Fruit fly (Drosophila melanogaster) whole organism, prepupa: ENCODE measurements around the gene Sgt.

ENCODE experiments used
- Blimp-1 ChIP-seq: fragments of 200-800 bp; sonication (Bioruptor generic); optimal IDR thresholded peaks from 3 replicates; lab custom pipeline; 2017; ENCODE audit warnings: missing biosample characterization, missing genetic modification characterization, mild to moderate bottlenecking, moderate library complexity, missing genetic modification reagents
- CG10631 ChIP-seq: fragments of 200-800 bp; sonication (Bioruptor generic); optimal IDR thresholded peaks from 2 replicates; lab custom pipeline; 2016; ENCODE audit warnings: missing biosample characterization, missing genetic modification characterization
- CG11294 ChIP-seq: fragments of 200-800 bp; sonication (Bioruptor generic); IDR thresholded peaks from 2 replicates; pipeline ENCODE4 v1.3.6; 2022; ENCODE audit warnings: missing biosample characterization, missing genetic modification characterization
- CG11762 ChIP-seq: fragments of 200-800 bp; sonication (Bioruptor generic); optimal IDR thresholded peaks from 3 replicates; lab custom pipeline; 2016; ENCODE audit warnings: missing biosample characterization, missing genetic modification characterization; ENCODE audit not compliant: insufficient read depth
- CG11902 ChIP-seq: fragments of 200-800 bp; sonication (Bioruptor generic); optimal IDR thresholded peaks from 3 replicates; lab custom pipeline; 2016; ENCODE audit warnings: missing biosample characterization, missing genetic modification characterization
- CG1621 ChIP-seq: fragments of 200-800 bp; sonication (Bioruptor generic); optimal IDR thresholded peaks from 3 replicates; lab custom pipeline; 2018; ENCODE audit warnings: missing biosample characterization, mild to moderate bottlenecking, missing genetic modification characterization
- CG16779 ChIP-seq: fragments of 200-800 bp; sonication (Bioruptor generic); optimal IDR thresholded peaks from 3 replicates; lab custom pipeline; 2017; ENCODE audit warnings: missing biosample characterization, mild to moderate bottlenecking, missing genetic modification characterization
- CG3032 ChIP-seq: fragments of 200-800 bp; optimal IDR thresholded peaks from 2 replicates; lab custom pipeline; 2019; ENCODE audit warnings: missing biosample characterization, mild to moderate bottlenecking, missing genetic modification characterization, moderate library complexity
- CG31627 ChIP-seq: fragments of 200-800 bp; sonication (Bioruptor generic); optimal IDR thresholded peaks from 3 replicates; lab custom pipeline; 2016; ENCODE audit warnings: missing biosample characterization, missing genetic modification characterization
- CG34406 ChIP-seq: fragments of 200-800 bp; sonication (Bioruptor generic); optimal IDR thresholded peaks from 3 replicates; lab custom pipeline; 2016; ENCODE audit warnings: missing biosample characterization, missing genetic modification characterization
- CG6163 ChIP-seq: fragments of 200-800 bp; sonication (Bioruptor generic); IDR thresholded peaks from 3 replicates; pipeline ENCODE4 v1.3.6; 2022; ENCODE audit warnings: missing biosample characterization, missing genetic modification characterization
- CG6276 ChIP-seq: fragments of 200-800 bp; sonication (Bioruptor generic); optimal IDR thresholded peaks from 2 replicates; lab custom pipeline; 2017; ENCODE audit warnings: missing biosample characterization, mild to moderate bottlenecking, missing genetic modification characterization
- CG6792 ChIP-seq: fragments of 200-800 bp; sonication (Bioruptor generic); optimal IDR thresholded peaks from 3 replicates; lab custom pipeline; 2016; ENCODE audit warnings: missing biosample characterization, missing genetic modification characterization
- CG6808 ChIP-seq: fragments of 200-800 bp; sonication (Bioruptor generic); optimal IDR thresholded peaks from 3 replicates; lab custom pipeline; 2017; ENCODE audit warnings: missing biosample characterization, missing genetic modification characterization, mild to moderate bottlenecking, moderate library complexity, missing genetic modification reagents
- CG8119 ChIP-seq: fragments of 200-800 bp; sonication (Bioruptor generic); IDR thresholded peaks from 3 replicates; pipeline ENCODE4 v1.3.6; 2022; ENCODE audit warnings: missing biosample characterization, missing genetic modification characterization
- CG8319 ChIP-seq: fragments of 200-800 bp; sonication (Bioruptor generic); optimal IDR thresholded peaks from 3 replicates; lab custom pipeline; 2016; ENCODE audit warnings: missing biosample characterization, missing genetic modification characterization
- CG8632 ChIP-seq: fragments of 200-800 bp; sonication (Bioruptor generic); optimal IDR thresholded peaks from 3 replicates; lab custom pipeline; 2016; ENCODE audit warnings: missing biosample characterization, missing genetic modification characterization
- Eip75B ChIP-seq: fragments of 200-800 bp; sonication (Bioruptor generic); optimal IDR thresholded peaks from 3 replicates; lab custom pipeline; 2016; ENCODE audit warnings: missing biosample characterization, missing genetic modification characterization
- Eip78C ChIP-seq: fragments of 200-800 bp; sonication (Bioruptor generic); peaks from one replicate; lab custom pipeline; 2016; ENCODE audit warnings: missing biosample characterization, missing genetic modification characterization
- Eip93F ChIP-seq: fragments of 200-800 bp; sonication (Bioruptor generic); optimal IDR thresholded peaks from 2 replicates; lab custom pipeline; 2016; ENCODE audit warnings: missing biosample characterization, mild to moderate bottlenecking, missing genetic modification characterization
- Ets21C ChIP-seq: fragments of 200-800 bp; sonication (Bioruptor generic); optimal IDR thresholded peaks from 3 replicates; lab custom pipeline; 2016; ENCODE audit warnings: missing biosample characterization, missing genetic modification characterization
- Ets96B ChIP-seq: fragments of 200-800 bp; optimal IDR thresholded peaks from 2 replicates; lab custom pipeline; 2019; ENCODE audit warnings: missing biosample characterization, mild to moderate bottlenecking, missing genetic modification characterization, moderate library complexity
- Hr39 ChIP-seq: fragments of 200-800 bp; sonication (Bioruptor generic); optimal IDR thresholded peaks from 2 replicates; lab custom pipeline; 2016; ENCODE audit warnings: missing biosample characterization, missing genetic modification characterization
- Hr4 ChIP-seq: fragments of 200-800 bp; sonication (Bioruptor generic); optimal IDR thresholded peaks from 3 replicates; lab custom pipeline; 2016; ENCODE audit warnings: missing biosample characterization, missing genetic modification characterization
- Lpt ChIP-seq: fragments of 200-800 bp; sonication (Bioruptor generic); optimal IDR thresholded peaks from 3 replicates; lab custom pipeline; 2016; ENCODE audit warnings: missing biosample characterization, missing genetic modification characterization
- OdsH ChIP-seq: fragments of 200-800 bp; sonication (Bioruptor generic); optimal IDR thresholded peaks from 3 replicates; lab custom pipeline; 2016; ENCODE audit warnings: missing biosample characterization, missing genetic modification characterization
- Sox102F ChIP-seq: fragments of 200-800 bp; sonication (Bioruptor generic); optimal IDR thresholded peaks from 2 replicates; lab custom pipeline; 2016; ENCODE audit warnings: missing biosample characterization, mild to moderate bottlenecking, missing genetic modification characterization
- Sox14 ChIP-seq: fragments of 200-800 bp; sonication (Bioruptor generic); optimal IDR thresholded peaks from 3 replicates; lab custom pipeline; 2016; ENCODE audit warnings: missing biosample characterization, missing genetic modification characterization
- achi ChIP-seq: fragments of 200-800 bp; sonication (Bioruptor generic); optimal IDR thresholded peaks from 3 replicates; lab custom pipeline; 2016; ENCODE audit warnings: missing biosample characterization, missing genetic modification characterization
- dsx ChIP-seq: fragments of 200-800 bp; optimal IDR thresholded peaks from 3 replicates; lab custom pipeline; 2019; ENCODE audit warnings: missing biosample characterization, mild to moderate bottlenecking, missing genetic modification characterization, moderate library complexity; ENCODE audit not compliant: poor library complexity, severe bottlenecking
- esn ChIP-seq: fragments of 200-800 bp; sonication (Bioruptor generic); optimal IDR thresholded peaks from 2 replicates; lab custom pipeline; 2016; ENCODE audit warnings: missing biosample characterization, mild to moderate bottlenecking, missing genetic modification characterization, moderate library complexity
- fd85E ChIP-seq: fragments of 200-800 bp; sonication (Bioruptor generic); optimal IDR thresholded peaks from 3 replicates; lab custom pipeline; 2016; ENCODE audit warnings: missing biosample characterization, missing genetic modification characterization
- lz ChIP-seq: fragments of 200-800 bp; sonication (Bioruptor generic); optimal IDR thresholded peaks from 3 replicates; lab custom pipeline; 2016; ENCODE audit warnings: missing biosample characterization, missing genetic modification characterization
- net ChIP-seq: fragments of 200-800 bp; sonication (Bioruptor generic); optimal IDR thresholded peaks from 3 replicates; lab custom pipeline; 2016; ENCODE audit warnings: missing biosample characterization, missing genetic modification characterization
- pdm3 ChIP-seq: fragments of 200-800 bp; sonication (Bioruptor generic); optimal IDR thresholded peaks from 3 replicates; lab custom pipeline; 2016; ENCODE audit warnings: missing biosample characterization, missing genetic modification characterization
- salr ChIP-seq, 2 experiments: fragments of 200-800 bp; sonication (Bioruptor generic); optimal IDR thresholded peaks; 3 replicates each; lab custom pipeline; 2016 to 2018; ENCODE audit warnings: missing biosample characterization in 2 of 2, missing genetic modification characterization in 2 of 2, mild to moderate bottlenecking in 1 of 2
- spab ChIP-seq: fragments of 200-800 bp; sonication (Bioruptor generic); optimal IDR thresholded peaks from 2 replicates; lab custom pipeline; 2017; ENCODE audit warnings: missing biosample characterization, mild to moderate bottlenecking, missing genetic modification characterization, missing genetic modification reagents
- svp ChIP-seq: fragments of 200-800 bp; sonication (Bioruptor generic); peaks from one replicate; lab custom pipeline; 2016; ENCODE audit warnings: missing biosample characterization, missing genetic modification characterization
- topi ChIP-seq: fragments of 200-800 bp; sonication (Bioruptor generic); optimal IDR thresholded peaks from 3 replicates; lab custom pipeline; 2016; ENCODE audit warnings: missing biosample characterization, missing genetic modification characterization
- vri ChIP-seq: fragments of 200-800 bp; sonication (Bioruptor generic); optimal IDR thresholded peaks from 3 replicates; lab custom pipeline; 2016; ENCODE audit warnings: missing biosample characterization, mild to moderate bottlenecking, missing genetic modification characterization

The Sgt gene

dm6 chr2L:17472582-17473524, 1.4 kb downstream of the Sgt start, which contains the start of gene BicD (continued):
- TF ChIP-seq Sox102F (no peak), spab (GFP tag; lab: Kevin White, UChicago) (no peak), CG6163 (GFP tag; lab: Robert Waterston, UW) (no peak), CG10631 (no peak), topi (no peak), CG8319 (no peak), CG34406 (GFP tag; lab: Kevin White, UChicago) (no peak), CG6276 (GFP tag; lab: Kevin White, UChicago) (no peak), CG3032 (no peak), CG31627 (GFP tag; lab: Kevin White, UChicago) (no peak), Ets96B (peak; percentile 12), salr (GFP tag; optimal IDR thresholded peaks at IDR 0.05; lab: Kevin White, UChicago) (no peak), Lpt (GFP tag; lab: Kevin White, UChicago) (no peak), fd85E (GFP tag; lab: Kevin White, UChicago) (no peak), Hr4 (GFP tag; lab: Kevin White, UChicago) (no peak), Hr39 (no peak), CG6792 (GFP tag; lab: Kevin White, UChicago) (no peak), Blimp-1 (peak; percentile 4), CG8119 (GFP tag; lab: Robert Waterston, UW) (peak; percentile 50; the same call in 2 of the 3 replicates), CG16779 (tag; lab: Kevin White, UChicago) (no peak), CG8632 (GFP tag; lab: Kevin White, UChicago) (no peak), CG11902 (GFP tag; lab: Kevin White, UChicago) (no peak)

- no peak for TF ChIP-seq CG3032
- no peak for TF ChIP-seq CG6808 (GFP tag; lab: Kevin White, UChicago)
- TF ChIP-seq Sox14 = peak; percentile 2
- TF ChIP-seq vri (GFP tag; lab: Kevin White, UChicago) = no peak
- peak; percentile 10 for TF ChIP-seq dsx (GFP tag; lab: Kevin White, UChicago)
- no peak for TF ChIP-seq Eip93F (GFP tag; lab: Kevin White, UChicago)
- no peak for TF ChIP-seq CG8319
- no peak for TF ChIP-seq CG11294 (GFP tag; lab: Robert Waterston, UW)
- TF ChIP-seq Lpt (GFP tag; lab: Kevin White, UChicago) = no peak
- no peak for TF ChIP-seq OdsH (GFP tag; lab: Kevin White, UChicago)
- TF ChIP-seq lz (GFP tag; lab: Kevin White, UChicago) = no peak
- no peak for TF ChIP-seq Ets21C (GFP tag; lab: Kevin White, UChicago)
- peak; percentile 74 for TF ChIP-seq Eip78C
- peak; percentile 36 for TF ChIP-seq esn (GFP tag; lab: Kevin White, UChicago)
- no peak for TF ChIP-seq CG8119 (GFP tag; lab: Robert Waterston, UW)
- no peak for TF ChIP-seq CG34406 (GFP tag; lab: Kevin White, UChicago)
- no peak for TF ChIP-seq CG6792 (GFP tag; lab: Kevin White, UChicago)
- TF ChIP-seq pdm3 (GFP tag; lab: Kevin White, UChicago) = no peak
- no peak for TF ChIP-seq Eip75B (GFP tag; lab: Kevin White, UChicago)
- TF ChIP-seq CG1621 = no peak
- TF ChIP-seq CG11762 (GFP tag; lab: Kevin White, UChicago) = no peak
- TF ChIP-seq svp (GFP tag; lab: Kevin White, UChicago) = peak; percentile 19
- TF ChIP-seq CG6163 (GFP tag; lab: Robert Waterston, UW) = no peak
- TF ChIP-seq net = no peak
- TF ChIP-seq achi = no peak
- no peak for TF ChIP-seq Sox102F
Measured at dm6 chr2L:17477710-17478109, 6.3 kb downstream of the Sgt start, which contains the start of gene cass. TSS of gene cass (minus strand) at chr2L:17477888.
